Worm (Caenorhabditis elegans): ENCODE results near the gene srt-55.

DNA sequence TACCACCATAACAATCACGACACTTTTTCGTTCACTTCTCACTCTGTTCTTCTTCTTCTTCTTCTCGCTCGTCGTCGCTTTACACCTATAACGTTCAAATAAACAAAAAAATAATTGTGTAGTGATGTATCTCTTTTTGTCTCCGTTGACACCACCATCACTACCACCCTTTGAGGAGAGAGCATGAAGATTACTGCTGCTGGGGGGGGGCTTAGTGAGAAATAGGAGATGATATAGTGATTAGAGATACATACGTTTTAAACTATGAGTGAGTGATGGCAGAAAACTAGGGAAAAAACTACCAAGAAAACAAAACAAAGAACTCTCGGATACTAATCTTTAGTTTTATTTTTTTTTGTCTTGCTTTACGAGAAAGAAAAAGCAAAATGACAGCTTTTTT, 20.1 kb upstream of the srt-55 start:
- TF ChIP-seq nhr-237 (tag; optimal IDR thresholded peaks at IDR 0.05) (no peak), nhr-11 (tag; optimal IDR thresholded peaks at IDR 0.05) (no peak), ama-1 (optimal IDR thresholded peaks at IDR 0.05) (no peak), ztf-11 (tag; optimal IDR thresholded peaks at IDR 0.05) (no peak), pax-3 (tag; optimal IDR thresholded peaks at IDR 0.05) (no peak), egl-13 (tag; optimal IDR thresholded peaks at IDR 0.05) (no peak), nhr-20 (tag; optimal IDR thresholded peaks at IDR 0.05) (no peak), nhr-77 (tag; optimal IDR thresholded peaks at IDR 0.05) (no peak), dpl-1 (GFP tag; optimal IDR thresholded peaks at IDR 0.05) (no peak), unc-86 (tag; optimal IDR thresholded peaks at IDR 0.05) (no peak), tbx-2 (tag; optimal IDR thresholded peaks at IDR 0.05) (no peak), pqm-1 (tag; optimal IDR thresholded peaks at IDR 0.05) (no peak), sup-37 (GFP tag; optimal IDR thresholded peaks at IDR 0.05) (no peak)

Data from whole organism, L1 larva.